Fruit fly (Drosophila melanogaster) whole organism, embryonic: Measurements from ENCODE around the gene CG7386.

Experiments used
- Adf1 ChIP-seq: fragments of 200-800 bp; sonication (Bioruptor generic); IDR thresholded peaks from 2 replicates; pipeline ENCODE4 v1.3.6; 2022; ENCODE audit warnings: missing biosample characterization, missing genetic modification characterization
- Bdp1 ChIP-seq: fragments of 200-800 bp; sonication (Bioruptor generic); optimal IDR thresholded peaks from 3 replicates; lab custom pipeline; 2016; ENCODE audit warnings: missing biosample characterization, missing genetic modification characterization
- CG12155 ChIP-seq: fragments of 200-800 bp; sonication (Bioruptor generic); optimal IDR thresholded peaks from 3 replicates; lab custom pipeline; 2016; ENCODE audit warnings: missing biosample characterization, missing genetic modification characterization
- CG13775 ChIP-seq: fragments of 200-800 bp; sonication (Bioruptor generic); optimal IDR thresholded peaks from 3 replicates; lab custom pipeline; 2017; ENCODE audit warnings: missing biosample characterization, mild to moderate bottlenecking, missing genetic modification characterization
- CG1603 ChIP-seq: fragments of 200-800 bp; sonication (Bioruptor generic); optimal IDR thresholded peaks from 2 replicates; lab custom pipeline; 2019; ENCODE audit warnings: missing biosample characterization, mild to moderate bottlenecking, missing genetic modification characterization, moderate library complexity
- CG16779 ChIP-seq: fragments of 200-800 bp; sonication (Bioruptor generic); IDR thresholded peaks from 2 replicates; pipeline ENCODE4 v1.3.6; 2022; ENCODE audit warnings: missing biosample characterization, missing genetic modification characterization
- CG16863 ChIP-seq: fragments of 200-800 bp; sonication (Bioruptor generic); optimal IDR thresholded peaks from 3 replicates; lab custom pipeline; 2016; ENCODE audit warnings: missing biosample characterization, missing genetic modification characterization
- CG17328 ChIP-seq: fragments of 200-800 bp; sonication (Bioruptor generic); IDR thresholded peaks from 2 replicates; pipeline ENCODE4 v1.3.6; 2022; ENCODE audit warnings: missing biosample characterization, missing genetic modification characterization
- CG17361 ChIP-seq: fragments of 200-800 bp; sonication (Bioruptor generic); IDR thresholded peaks from 3 replicates; pipeline ENCODE4 v1.3.6; 2022; ENCODE audit warnings: missing biosample characterization, missing genetic modification characterization
- CG18262 ChIP-seq: fragments of 200-800 bp; optimal IDR thresholded peaks from 3 replicates; lab custom pipeline; 2019; ENCODE audit warnings: missing biosample characterization, mild to moderate bottlenecking, missing genetic modification characterization, moderate library complexity
- CG18599 ChIP-seq: fragments of 200-800 bp; sonication (Bioruptor generic); optimal IDR thresholded peaks from 3 replicates; lab custom pipeline; 2017; ENCODE audit warnings: missing biosample characterization, missing genetic modification characterization, mild to moderate bottlenecking, moderate library complexity, missing genetic modification reagents
- CG18764 ChIP-seq: fragments of 200-800 bp; sonication (Bioruptor generic); optimal IDR thresholded peaks from 3 replicates; lab custom pipeline; 2016; ENCODE audit warnings: missing biosample characterization, missing genetic modification characterization
- CG2129 ChIP-seq: fragments of 200-800 bp; sonication (Bioruptor generic); IDR thresholded peaks from 2 replicates; pipeline ENCODE4 v1.3.6; 2022; ENCODE audit warnings: missing biosample characterization, missing genetic modification characterization; ENCODE audit not compliant: partially characterized antibody
- CG34422 ChIP-seq: fragments of 200-800 bp; sonication (Bioruptor generic); IDR thresholded peaks from 3 replicates; pipeline ENCODE4 v1.3.6; 2022; ENCODE audit warnings: missing biosample characterization, missing genetic modification characterization
- CG3995 ChIP-seq: fragments of 200-800 bp; sonication (Bioruptor generic); optimal IDR thresholded peaks from 3 replicates; lab custom pipeline; 2016; ENCODE audit warnings: missing biosample characterization, missing genetic modification characterization
- CG4820 ChIP-seq: fragments of 200-800 bp; sonication (Bioruptor generic); optimal IDR thresholded peaks from 3 replicates; lab custom pipeline; 2016; ENCODE audit warnings: missing biosample characterization, missing genetic modification characterization
- CG8944 ChIP-seq: fragments of 200-800 bp; sonication (Bioruptor generic); optimal IDR thresholded peaks from 3 replicates; lab custom pipeline; 2016; ENCODE audit warnings: missing biosample characterization, missing genetic modification characterization
- CG9215 ChIP-seq: fragments of 200-800 bp; sonication (Bioruptor generic); IDR thresholded peaks from 2 replicates; pipeline ENCODE4 v1.3.6; 2022; ENCODE audit warnings: missing biosample characterization, missing genetic modification characterization
- CG9932 ChIP-seq: fragments of 200-800 bp; sonication (Bioruptor generic); IDR thresholded peaks from 2 replicates; pipeline ENCODE4 v1.3.6; 2022; ENCODE audit warnings: missing biosample characterization, missing genetic modification characterization
- CkIIα-i1 ChIP-seq: fragments of 200-800 bp; sonication (Bioruptor generic); IDR thresholded peaks from 2 replicates; pipeline ENCODE4 v1.3.6; 2022; ENCODE audit warnings: missing biosample characterization, missing genetic modification characterization
- Ets65A ChIP-seq: fragments of 200-800 bp; sonication (Bioruptor generic); peaks from one replicate; lab custom pipeline; 2016; ENCODE audit warnings: missing biosample characterization, missing genetic modification characterization
- H15 ChIP-seq: fragments of 200-800 bp; sonication (Bioruptor generic); IDR thresholded peaks from 3 replicates; pipeline ENCODE4 v1.3.6; 2022; ENCODE audit warnings: missing biosample characterization, missing genetic modification characterization
- H2.0 ChIP-seq: fragments of 200-800 bp; sonication (Bioruptor generic); IDR thresholded peaks from 2 replicates; pipeline ENCODE4 v1.3.6; 2022; ENCODE audit warnings: missing biosample characterization, missing genetic modification characterization
- HLH54F ChIP-seq: fragments of 200-800 bp; sonication (Bioruptor generic); optimal IDR thresholded peaks from 3 replicates; lab custom pipeline; 2016; ENCODE audit warnings: missing biosample characterization, missing genetic modification characterization
- Hey ChIP-seq: fragments of 200-800 bp; sonication (Bioruptor generic); optimal IDR thresholded peaks from 3 replicates; lab custom pipeline; 2018; ENCODE audit warnings: missing biosample characterization, mild to moderate bottlenecking, missing genetic modification characterization
- Hr78 ChIP-seq, 2 experiments: fragments of 200-800 bp in 1 of 2; fragments of >200 bp in 1 of 2; sonication (Bioruptor generic) in 1 of 2; optimal IDR thresholded peaks; 2 replicates each; lab custom pipeline; 2017 to 2019; ENCODE audit warnings: missing biosample characterization in 2 of 2, missing genetic modification characterization in 2 of 2, mild to moderate bottlenecking in 1 of 2, moderate library complexity in 1 of 2
- MTF-1 ChIP-seq: fragments of 200-800 bp; sonication (Bioruptor generic); optimal IDR thresholded peaks from 2 replicates; lab custom pipeline; 2018; ENCODE audit warnings: missing biosample characterization, mild to moderate bottlenecking, missing genetic modification characterization, borderline replicate concordance
- Myb ChIP-seq: fragments of 200-800 bp; sonication (Bioruptor generic); optimal IDR thresholded peaks from 2 replicates; lab custom pipeline; 2016; ENCODE audit warnings: missing biosample characterization, missing genetic modification characterization
- NFAT ChIP-seq: fragments of 200-800 bp; sonication (Bioruptor generic); IDR thresholded peaks from 2 replicates; pipeline ENCODE4 v1.3.6; 2022; ENCODE audit warnings: missing biosample characterization, missing genetic modification characterization
- Nf-YB ChIP-seq: fragments of 200-800 bp; sonication (Bioruptor generic); optimal IDR thresholded peaks from 3 replicates; lab custom pipeline; 2019; ENCODE audit warnings: missing biosample characterization, mild to moderate bottlenecking, missing genetic modification characterization, moderate library complexity
- Oli ChIP-seq: fragments of 200-800 bp; sonication (Bioruptor generic); optimal IDR thresholded peaks from 2 replicates; lab custom pipeline; 2018; ENCODE audit warnings: missing biosample characterization, mild to moderate bottlenecking, missing genetic modification characterization, moderate library complexity
- Pdp1 ChIP-seq, 2 experiments: fragments of 200-800 bp; sonication (Bioruptor generic); optimal IDR thresholded peaks; 3 replicates each; lab custom pipeline; 2016; ENCODE audit warnings: missing biosample characterization in 2 of 2, missing genetic modification characterization in 2 of 2, mild to moderate bottlenecking in 1 of 2, moderate library complexity in 1 of 2
- Sox100B ChIP-seq: fragments of 200-800 bp; sonication (Bioruptor generic); optimal IDR thresholded peaks from 3 replicates; lab custom pipeline; 2018; ENCODE audit warnings: missing biosample characterization, mild to moderate bottlenecking, missing genetic modification characterization
- ara ChIP-seq: fragments of 200-800 bp; sonication (Bioruptor generic); IDR thresholded peaks from 2 replicates; pipeline ENCODE4 v1.3.6; 2022; ENCODE audit warnings: missing biosample characterization, missing genetic modification characterization
- ase ChIP-seq: fragments of 200-800 bp; sonication (Bioruptor generic); IDR thresholded peaks from 3 replicates; pipeline ENCODE4 v1.3.6; 2022; ENCODE audit warnings: missing biosample characterization, missing genetic modification characterization
- az2 ChIP-seq: fragments of 200-800 bp; sonication (Bioruptor generic); optimal IDR thresholded peaks from 3 replicates; lab custom pipeline; 2016; ENCODE audit warnings: missing biosample characterization, missing genetic modification characterization
- bigmax ChIP-seq: fragments of 200-800 bp; sonication (Bioruptor generic); optimal IDR thresholded peaks from 2 replicates; lab custom pipeline; 2018; ENCODE audit warnings: missing biosample characterization, mild to moderate bottlenecking, missing genetic modification characterization
- dysf ChIP-seq: fragments of 200-800 bp; sonication (Bioruptor generic); IDR thresholded peaks from 3 replicates; pipeline ENCODE4 v1.3.6; 2022; ENCODE audit warnings: missing biosample characterization, missing genetic modification characterization
- fd102C ChIP-seq: fragments of 200-800 bp; sonication (Bioruptor generic); optimal IDR thresholded peaks from 2 replicates; lab custom pipeline; 2018; ENCODE audit warnings: missing biosample characterization, mild to moderate bottlenecking, missing genetic modification characterization, moderate library complexity
- gt ChIP-seq: fragments of 200-800 bp; sonication (Bioruptor generic); IDR thresholded peaks from 2 replicates; pipeline ENCODE4 v1.3.6; 2022; ENCODE audit warnings: missing biosample characterization, missing genetic modification characterization
- ind ChIP-seq: fragments of 200-800 bp; sonication (Bioruptor generic); optimal IDR thresholded peaks from 3 replicates; lab custom pipeline; 2016; ENCODE audit warnings: missing biosample characterization, missing genetic modification characterization
- kah ChIP-seq: fragments of 200-800 bp; sonication (Bioruptor generic); optimal IDR thresholded peaks from 2 replicates; lab custom pipeline; 2018; ENCODE audit warnings: missing biosample characterization, mild to moderate bottlenecking, missing genetic modification characterization
- lov ChIP-seq, 2 experiments: fragments of 200-800 bp in 1 of 2; fragments of >200 bp in 1 of 2; sonication (Bioruptor generic) in 1 of 2; IDR thresholded peaks in 1 of 2; optimal IDR thresholded peaks in 1 of 2; 2 replicates in 1 of 2; 3 replicates in 1 of 2; pipeline versions ENCODE4 v1.3.6 to Lab custom; 2017 to 2022; ENCODE audit warnings: missing biosample characterization in 1 of 2, missing genetic modification characterization in 1 of 2
- nau ChIP-seq: fragments of 200-800 bp; sonication (Bioruptor generic); optimal IDR thresholded peaks from 3 replicates; lab custom pipeline; 2017; ENCODE audit warnings: missing biosample characterization, mild to moderate bottlenecking, missing genetic modification characterization, missing genetic modification reagents
- oc ChIP-seq: fragments of 200-800 bp; sonication (Bioruptor generic); optimal IDR thresholded peaks from 2 replicates; lab custom pipeline; 2018; ENCODE audit warnings: missing biosample characterization, mild to moderate bottlenecking, missing genetic modification characterization, moderate library complexity
- pho ChIP-seq: fragments of 200-800 bp; sonication (Bioruptor generic); optimal IDR thresholded peaks from 2 replicates; lab custom pipeline; 2016; ENCODE audit warnings: missing biosample characterization, missing genetic modification characterization
- pita ChIP-seq: fragments of 200-800 bp; sonication (Bioruptor generic); optimal IDR thresholded peaks from 2 replicates; lab custom pipeline; 2017; ENCODE audit warnings: missing biosample characterization, mild to moderate bottlenecking, missing genetic modification characterization
- sens ChIP-seq: fragments of 200-800 bp; sonication (Bioruptor generic); peaks from one replicate; lab custom pipeline; 2016; ENCODE audit warnings: missing biosample characterization, missing genetic modification characterization
- sisA ChIP-seq: fragments of 200-800 bp; sonication (Bioruptor generic); IDR thresholded peaks from 2 replicates; pipeline ENCODE4 v1.3.6; 2022; ENCODE audit warnings: missing biosample characterization, missing genetic modification characterization
- unc-4 ChIP-seq: fragments of 200-800 bp; sonication (Bioruptor generic); IDR thresholded peaks from 2 replicates; pipeline ENCODE4 v1.3.6; 2022; ENCODE audit warnings: missing biosample characterization, missing genetic modification characterization; ENCODE audit not compliant: partially characterized antibody
- zfh1 ChIP-seq: fragments of 200-800 bp; sonication (Bioruptor generic); IDR thresholded peaks from 3 replicates; pipeline ENCODE4 v1.3.6; 2022; ENCODE audit warnings: missing biosample characterization, missing genetic modification characterization

The CG7386 gene

dm6 chr3L:6220187-6220586, 30.6 kb downstream of the CG7386 start, which contains the start of gene CG33946 (continued):
- TF ChIP-seq Pdp1 (GFP tag; optimal IDR thresholded peaks at IDR 0.05; lab: Kevin White, UChicago), result peak in 1 of 2 experiments; percentile 8
- TF ChIP-seq ase (GFP tag; lab: Robert Waterston, UW), result no peak
- no peak for TF ChIP-seq Sox100B (GFP tag; lab: Kevin White, UChicago)
- peak; percentile 37; the same call in 1 of the 2 replicates for TF ChIP-seq CG17328 (GFP tag; lab: Robert Waterston, UW)
- no peak for TF ChIP-seq lov (optimal IDR thresholded peaks at IDR 0.05; lab: Kevin White, UChicago)
- TF ChIP-seq lov (GFP tag; IDR thresholded peaks at IDR 0.05; lab: Robert Waterston, UW), result no peak
- TF ChIP-seq CG18262, result peak; percentile 10
- no peak for TF ChIP-seq CkIIα-i1 (GFP tag; lab: Robert Waterston, UW)
- peak; percentile 16 for TF ChIP-seq Adf1
- no peak for TF ChIP-seq fd102C (GFP tag; lab: Kevin White, UChicago)
- TF ChIP-seq Myb (GFP tag; lab: Kevin White, UChicago), result no peak
- no peak for TF ChIP-seq MTF-1 (GFP tag; lab: Kevin White, UChicago)
- no peak for TF ChIP-seq pho
- no peak for TF ChIP-seq nau
- TF ChIP-seq Hey (tag; lab: Kevin White, UChicago), result no peak
- 0 out of 3 replicates have a peak, but pooled peaks have one; percentile 22 for TF ChIP-seq CG17361 (GFP tag; lab: Robert Waterston, UW)
- TF ChIP-seq Bdp1 (GFP tag; lab: Kevin White, UChicago), result no peak
- no peak for TF ChIP-seq Nf-YB (GFP tag; lab: Kevin White, UChicago)
- no peak for TF ChIP-seq oc
- TF ChIP-seq pita (GFP tag; lab: Kevin White, UChicago), result no peak
- TF ChIP-seq CG13775 (GFP tag; lab: Kevin White, UChicago), result peak; percentile 33
- no peak for TF ChIP-seq CG12155
- no peak for TF ChIP-seq unc-4 (GFP tag; lab: Robert Waterston, UW)
- TF ChIP-seq dysf, result peak; percentile 24; the same call in 1 of the 3 replicates
- TF ChIP-seq CG8944 (GFP tag; lab: Kevin White, UChicago), result peak; percentile 32
- peak; percentile 36; the same call in 1 of the 2 replicates for TF ChIP-seq H2.0
- TF ChIP-seq CG18599 (GFP tag; lab: Kevin White, UChicago), result no peak
- TF ChIP-seq CG1603 (tag; lab: Kevin White, UChicago), result peak; percentile 27
- peak; percentile 4 for TF ChIP-seq HLH54F (GFP tag; lab: Kevin White, UChicago)
- TF ChIP-seq NFAT (GFP tag; lab: Robert Waterston, UW), result no peak
- TF ChIP-seq Ets65A (GFP tag; lab: Kevin White, UChicago), result peak; percentile 39
- no peak for TF ChIP-seq bigmax (GFP tag; lab: Kevin White, UChicago)
- peak; percentile 2 for TF ChIP-seq ind (GFP tag; lab: Kevin White, UChicago)
- peak; percentile 6 for TF ChIP-seq Oli (tag; lab: Kevin White, UChicago)
- 0 out of 2 replicates have a peak, but pooled peaks have one; percentile 17 for TF ChIP-seq CG9932 (GFP tag; lab: Robert Waterston, UW)
- peak; percentile 23 for TF ChIP-seq CG4820
- TF ChIP-seq CG18764, result no peak
- TF ChIP-seq gt, result no peak
- peak; percentile 23 for TF ChIP-seq az2
- TF ChIP-seq kah (GFP tag; lab: Kevin White, UChicago), result no peak
- no peak for TF ChIP-seq CG2129 (GFP tag; lab: Robert Waterston, UW)
- TF ChIP-seq sens (GFP tag; lab: Kevin White, UChicago), result peak; percentile 88
- TF ChIP-seq CG3995, result no peak
- peak; percentile 42; the same call in 1 of the 2 replicates for TF ChIP-seq ara (GFP tag; lab: Robert Waterston, UW)
- TF ChIP-seq zfh1 (GFP tag; lab: Robert Waterston, UW), result peak; percentile 64; the same call in 2 of the 3 replicates
- TF ChIP-seq CG9215 (GFP tag; lab: Robert Waterston, UW), result peak; percentile 34; the same call in 1 of the 2 replicates
- no peak for TF ChIP-seq Hr78 (GFP tag; optimal IDR thresholded peaks at IDR 0.05; lab: Kevin White, UChicago)
- no peak for TF ChIP-seq CG16863 (GFP tag; lab: Kevin White, UChicago)
- no peak for TF ChIP-seq CG16779
- TF ChIP-seq CG34422, result peak; percentile 35; the same call in 1 of the 3 replicates
- TF ChIP-seq H15 (GFP tag; lab: Robert Waterston, UW), result peak; percentile 59; the same call in 1 of the 3 replicates
- peak; percentile 48 for TF ChIP-seq sisA (GFP tag; lab: Robert Waterston, UW)
